Worm (Caenorhabditis elegans) whole organism, early embryonic: Measurements from ENCODE around the gene Y105C5A.1269.

Experiments
- B0310.2 ChIP-seq: sonication (generic microtip); optimal IDR thresholded peaks from 2 replicates; lab custom pipeline; 2016; ENCODE audit warnings: mild to moderate bottlenecking, missing genetic modification characterization, missing compliant biosample characterization
- F13C5.2 ChIP-seq: sonication (generic microtip); optimal IDR thresholded peaks from 2 replicates; lab custom pipeline; 2017; ENCODE audit warnings: mild to moderate bottlenecking, missing genetic modification characterization, inconsistent platforms, missing compliant biosample characterization
- aly-1 ChIP-seq: sonication (generic microtip); optimal IDR thresholded peaks from 2 replicates; lab custom pipeline; 2016; ENCODE audit warnings: missing genetic modification characterization, missing compliant biosample characterization
- ama-1 ChIP-seq: fragments of 150-350 bp; optimal IDR thresholded peaks from 2 replicates; lab custom pipeline; 2014
- ets-7 ChIP-seq: sonication (generic microtip); optimal IDR thresholded peaks from 2 replicates; lab custom pipeline; 2016; ENCODE audit warnings: missing genotype, missing genetic modification characterization, missing compliant biosample characterization
- flt-1 ChIP-seq: fragments of 200-800 bp; sonication (Bioruptor generic); IDR thresholded peaks from 2 replicates; pipeline ENCODE4 v1.3.6; 2022; ENCODE audit warnings: missing genetic modification characterization, missing compliant biosample characterization
- hmbx-1 ChIP-seq: sonication (generic microtip); optimal IDR thresholded peaks from 2 replicates; lab custom pipeline; 2016; ENCODE audit warnings: mild to moderate bottlenecking, missing genetic modification characterization, missing compliant biosample characterization
- hmg-4 ChIP-seq: fragments of 200-800 bp; sonication (Bioruptor generic); optimal IDR thresholded peaks from 2 replicates; lab custom pipeline; 2018; ENCODE audit warnings: mild to moderate bottlenecking, missing genetic modification characterization, missing compliant biosample characterization
- hnd-1 ChIP-seq: sonication (generic microtip); optimal IDR thresholded peaks from 2 replicates; lab custom pipeline; 2016; ENCODE audit warnings: missing genetic modification characterization, missing compliant biosample characterization
- sea-1 ChIP-seq: fragments of 200-800 bp; sonication (Bioruptor generic); conservative IDR thresholded peaks from 2 replicates; pipeline ENCODE4 v1.3.6; 2022; ENCODE audit warnings: missing genetic modification characterization, missing compliant biosample characterization
- tbx-11 ChIP-seq: fragments of 200-800 bp; sonication (Bioruptor generic); IDR thresholded peaks from 2 replicates; pipeline ENCODE4 v1.3.6; 2022; ENCODE audit warnings: missing genetic modification characterization, missing compliant biosample characterization
- tra-4 ChIP-seq: sonication (generic microtip); optimal IDR thresholded peaks from 2 replicates; lab custom pipeline; 2017; ENCODE audit warnings: missing genetic modification characterization, missing compliant biosample characterization

- TF ChIP-seq aly-1 (tag; lab: Kevin White, UChicago) (no peak), tbx-11 (no peak), tra-4 (no peak), ets-7 (tag; lab: Kevin White, UChicago) (no peak), flt-1 (GFP tag; lab: Robert Waterston, UW) (no peak), ama-1 (lab: Kevin White, UChicago) (no peak), B0310.2 (tag; lab: Kevin White, UChicago) (no peak), hnd-1 (tag; lab: Kevin White, UChicago) (no peak), hmbx-1 (no peak), hmg-4 (no peak), F13C5.2 (tag; lab: Kevin White, UChicago) (no peak), sea-1 (GFP tag; lab: Robert Waterston, UW) (no peak)
Measured at ce11 chrIV:15870356-15870755, 23.2 kb downstream of the Y105C5A.1269 start, which contains the start of gene Y105C5B.1.
